Worm (Caenorhabditis elegans): ENCODE results near the gene Y51H4A.1.

The Y51H4A.1 gene

ce11 chrIV:16496491-16496890, 19.4 kb upstream of the Y51H4A.1 start:
- TF ChIP-seq ceh-18 (tag; optimal IDR thresholded peaks at IDR 0.05) (peak; percentile 23), unc-55 (GFP tag; optimal IDR thresholded peaks at IDR 0.05) (peak; percentile 18), pax-1 (tag; optimal IDR thresholded peaks at IDR 0.05) (no peak), ref-2 (tag; optimal IDR thresholded peaks at IDR 0.05) (peak; percentile 2), unc-42 (tag; optimal IDR thresholded peaks at IDR 0.05) (peak; percentile 31)

DNA sequence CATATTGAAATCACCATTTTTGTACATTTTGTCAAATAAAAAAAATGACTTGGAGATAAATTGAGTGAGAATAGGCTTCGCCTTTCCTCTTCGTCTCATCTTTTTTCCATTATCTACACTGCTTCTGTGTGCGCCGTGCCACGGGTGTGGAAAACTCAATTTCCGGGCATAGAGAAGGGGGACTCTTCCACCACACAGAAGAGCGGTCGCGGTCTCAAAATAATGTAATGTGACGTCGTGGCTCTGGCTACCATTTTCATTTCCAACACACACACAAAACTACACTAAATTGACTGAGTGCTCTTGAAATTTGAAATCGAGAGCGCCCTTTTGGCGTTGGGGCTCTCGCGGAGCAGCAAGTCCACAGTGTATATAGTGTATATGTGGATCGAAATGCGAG, 16.9 kb upstream of the Y51H4A.1 start:
- TF ChIP-seq nhr-11 (tag; optimal IDR thresholded peaks at IDR 0.05): no peak
- TF ChIP-seq unc-42 (tag; optimal IDR thresholded peaks at IDR 0.05): peak; percentile 91
- TF ChIP-seq eyg-1 (tag; optimal IDR thresholded peaks at IDR 0.05): no peak
- TF ChIP-seq K02D7.2 (tag; optimal IDR thresholded peaks at IDR 0.05): no peak
- no peak for TF ChIP-seq pat-9 (tag; optimal IDR thresholded peaks at IDR 0.05)
- TF ChIP-seq pha-2 (tag; optimal IDR thresholded peaks at IDR 0.05): no peak
- no peak for TF ChIP-seq unc-3 (GFP tag; conservative IDR thresholded peaks at IDR 0.05)
- TF ChIP-seq unc-3 (tag; optimal IDR thresholded peaks at IDR 0.05): no peak
- TF ChIP-seq pqm-1 (tag; optimal IDR thresholded peaks at IDR 0.05): no peak

DNA sequence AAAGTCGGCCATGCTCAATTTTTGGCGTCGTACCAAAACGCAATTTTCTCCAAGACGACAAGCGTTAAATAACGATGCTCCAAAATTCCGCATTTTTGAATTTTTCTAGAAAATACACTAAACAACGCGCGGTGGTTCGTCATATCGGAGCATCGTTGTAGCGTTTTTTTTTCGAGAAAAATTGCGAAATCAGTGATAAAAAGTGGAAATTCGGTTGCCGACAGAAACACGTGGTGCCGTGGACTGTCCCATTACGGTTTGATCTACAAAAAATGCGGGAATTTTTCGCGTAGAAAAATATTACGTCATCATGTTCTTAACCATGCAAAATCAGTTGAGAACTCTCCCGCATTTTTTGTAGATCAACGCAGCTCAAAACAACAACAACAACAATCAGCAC, 15.8 kb upstream of the Y51H4A.1 start:
- TF ChIP-seq hlh-30 (tag; optimal IDR thresholded peaks at IDR 0.05; ENCODE audit: insufficient read depth) (no peak), ets-4 (tag; optimal IDR thresholded peaks at IDR 0.05) (no peak), ceh-2 (tag; optimal IDR thresholded peaks at IDR 0.05) (no peak)

- TF ChIP-seq dve-1 (tag; optimal IDR thresholded peaks at IDR 0.05): peak; percentile 78
- no peak for TF ChIP-seq K02D7.2 (tag; optimal IDR thresholded peaks at IDR 0.05)
- TF ChIP-seq ztf-16 (tag; optimal IDR thresholded peaks at IDR 0.05): peak; percentile 11
- peak; percentile 77 for TF ChIP-seq ceh-18 (tag; optimal IDR thresholded peaks at IDR 0.05)
- TF ChIP-seq ceh-14 (tag; optimal IDR thresholded peaks at IDR 0.05): peak; percentile 48
- peak; percentile 19 for TF ChIP-seq fax-1 (tag; optimal IDR thresholded peaks at IDR 0.05)
- TF ChIP-seq ref-2 (tag; optimal IDR thresholded peaks at IDR 0.05): peak; percentile 90
- no peak for TF ChIP-seq hlh-13 (GFP tag; optimal IDR thresholded peaks at IDR 0.05)
- TF ChIP-seq fkh-10 (GFP tag; optimal IDR thresholded peaks at IDR 0.05): no peak
- peak; percentile 45 for TF ChIP-seq fkh-6 (tag; optimal IDR thresholded peaks at IDR 0.05)
- peak; percentile 95 for TF ChIP-seq ceh-48 (tag; optimal IDR thresholded peaks at IDR 0.05)
- peak; percentile 34 for TF ChIP-seq ceh-19 (GFP tag; optimal IDR thresholded peaks at IDR 0.05)
- TF ChIP-seq ceh-30 (tag; optimal IDR thresholded peaks at IDR 0.05): peak; percentile 41
- peak; percentile 96 for TF ChIP-seq pros-1 (tag; optimal IDR thresholded peaks at IDR 0.05)
- no peak for TF ChIP-seq sox-2 (GFP tag; IDR thresholded peaks at IDR 0.05)
- peak; percentile 17 for TF ChIP-seq pqm-1 (tag; optimal IDR thresholded peaks at IDR 0.05)
- TF ChIP-seq unc-86 (tag; optimal IDR thresholded peaks at IDR 0.05): no peak
- peak; percentile 80 for TF ChIP-seq ceh-34 (tag; optimal IDR thresholded peaks at IDR 0.05)
- no peak for TF ChIP-seq odd-2 (tag; optimal IDR thresholded peaks at IDR 0.05)
- TF ChIP-seq ets-4 (tag; optimal IDR thresholded peaks at IDR 0.05): peak; percentile 80
- TF ChIP-seq ceh-2 (tag; optimal IDR thresholded peaks at IDR 0.05): peak; percentile 49
- peak; percentile 27 for TF ChIP-seq tbx-7 (tag; optimal IDR thresholded peaks at IDR 0.05)
- peak; percentile 88 for TF ChIP-seq rnt-1 (tag; optimal IDR thresholded peaks at IDR 0.05)
- peak; percentile 58 for TF ChIP-seq C08G9.2 (tag; optimal IDR thresholded peaks at IDR 0.05)
- peak; percentile 80 for TF ChIP-seq hlh-30 (tag; optimal IDR thresholded peaks at IDR 0.05; ENCODE audit: insufficient read depth)
- TF ChIP-seq K09A11.1 (tag; optimal IDR thresholded peaks at IDR 0.05; ENCODE audit: insufficient read depth): peak; percentile 75
- no peak for TF ChIP-seq pat-9 (tag; optimal IDR thresholded peaks at IDR 0.05)
- peak; percentile 42 for TF ChIP-seq eyg-1 (tag; optimal IDR thresholded peaks at IDR 0.05)
- TF ChIP-seq nfya-1 (tag; optimal IDR thresholded peaks at IDR 0.05): peak; percentile 84
- no peak for TF ChIP-seq C38D4.7 (GFP tag; optimal IDR thresholded peaks at IDR 0.05)
- peak; percentile 6 for TF ChIP-seq T23F11.4 (GFP tag; optimal IDR thresholded peaks at IDR 0.05)
- TF ChIP-seq ceh-31 (tag; optimal IDR thresholded peaks at IDR 0.05): peak; percentile 89
- TF ChIP-seq ttx-3 (tag; optimal IDR thresholded peaks at IDR 0.05): no peak
- TF ChIP-seq unc-42 (tag; optimal IDR thresholded peaks at IDR 0.05): peak; percentile 39
- TF ChIP-seq unc-55 (GFP tag; optimal IDR thresholded peaks at IDR 0.05): peak; percentile 86
- no peak for TF ChIP-seq ama-1 (optimal IDR thresholded peaks at IDR 0.05)
- peak; percentile 64 for TF ChIP-seq syd-9 (tag; optimal IDR thresholded peaks at IDR 0.05)
- TF ChIP-seq F13H6.1 (tag; optimal IDR thresholded peaks at IDR 0.05): peak; percentile 62
- TF ChIP-seq tbx-2 (tag; optimal IDR thresholded peaks at IDR 0.05): peak; percentile 92
- peak; percentile 60 for TF ChIP-seq sdc-2 (tag; optimal IDR thresholded peaks at IDR 0.05)
Observed at ce11 chrIV:16492327-16492726, 15.2 kb upstream of the Y51H4A.1 start.
